Fruit fly (Drosophila melanogaster): Measurements from ENCODE around the gene CG31467.

- TF ChIP-seq Pif1B (GFP tag; optimal IDR thresholded peaks at IDR 0.05), result no peak
- TF ChIP-seq Ets98B (GFP tag; IDR thresholded peaks at IDR 0.05), result peak; percentile 79
- peak; percentile 80 for TF ChIP-seq fd96Ca (GFP tag; IDR thresholded peaks at IDR 0.05)
- TF ChIP-seq Snoo (tag; optimal IDR thresholded peaks at IDR 0.05), result no peak
- peak; percentile 71 for TF ChIP-seq CG12605 (GFP tag; IDR thresholded peaks at IDR 0.05)
- TF ChIP-seq D1 (tag; optimal IDR thresholded peaks at IDR 0.05), result peak; percentile 53
- peak; percentile 47 for TF ChIP-seq CG8301 (tag; optimal IDR thresholded peaks at IDR 0.05)
- no peak for TF ChIP-seq EcR (GFP tag; optimal IDR thresholded peaks at IDR 0.05)
- TF ChIP-seq Pif1A (GFP tag; optimal IDR thresholded peaks at IDR 0.05), result peak; percentile 60
- TF ChIP-seq CG14655 (GFP tag; optimal IDR thresholded peaks at IDR 0.05), result peak; percentile 61
- peak; percentile 8 for TF ChIP-seq CG17806 (tag; optimal IDR thresholded peaks at IDR 0.05)
- peak; percentile 82 for TF ChIP-seq CG32121 (GFP tag; IDR thresholded peaks at IDR 0.05)
These were observed 41.7 kb downstream of the CG31467 start for dm6 chr3R:10664942-10665341.

All from whole organism, pupa.